Fruit fly (Drosophila melanogaster) whole organism, embryonic: Measurements from ENCODE around the gene CG14174.

ENCODE experiments used
- Aef1 ChIP-seq: fragments of 200-800 bp; sonication (Bioruptor generic); IDR thresholded peaks from 3 replicates; pipeline ENCODE4 v1.3.6; 2022; ENCODE audit warnings: missing biosample characterization, missing genetic modification characterization
- Blimp-1 ChIP-seq: fragments of 200-800 bp; sonication (Bioruptor generic); optimal IDR thresholded peaks from 3 replicates; lab custom pipeline; 2018; ENCODE audit warnings: missing biosample characterization, missing genetic modification characterization, mild to moderate bottlenecking, moderate library complexity, missing genetic modification reagents
- BtbVII ChIP-seq: fragments of 200-800 bp; sonication (Bioruptor generic); optimal IDR thresholded peaks from 3 replicates; lab custom pipeline; 2017; ENCODE audit warnings: missing biosample characterization, mild to moderate bottlenecking, missing genetic modification characterization
- CG10979 ChIP-seq: fragments of 200-800 bp; sonication (Bioruptor generic); optimal IDR thresholded peaks from 2 replicates; lab custom pipeline; 2018; ENCODE audit warnings: missing biosample characterization, mild to moderate bottlenecking, missing genetic modification characterization, moderate library complexity
- CG11504 ChIP-seq: fragments of 200-800 bp; sonication (Bioruptor generic); optimal IDR thresholded peaks from 3 replicates; lab custom pipeline; 2019; ENCODE audit warnings: missing biosample characterization, mild to moderate bottlenecking, missing genetic modification characterization, moderate library complexity
- CG11695 ChIP-seq: fragments of 200-800 bp; sonication (Bioruptor generic); IDR thresholded peaks from 3 replicates; pipeline ENCODE4 v1.3.6; 2022; ENCODE audit warnings: missing biosample characterization, missing genetic modification characterization
- CG12071 ChIP-seq: fragments of 200-800 bp; sonication (Bioruptor generic); optimal IDR thresholded peaks from 3 replicates; lab custom pipeline; 2018; ENCODE audit warnings: missing biosample characterization, mild to moderate bottlenecking, missing genetic modification characterization
- CG13775 ChIP-seq: fragments of 200-800 bp; sonication (Bioruptor generic); optimal IDR thresholded peaks from 3 replicates; lab custom pipeline; 2017; ENCODE audit warnings: missing biosample characterization, mild to moderate bottlenecking, missing genetic modification characterization
- CG14441 ChIP-seq: fragments of 200-800 bp; sonication (Bioruptor generic); IDR thresholded peaks from 2 replicates; pipeline ENCODE4 v1.3.6; 2022; ENCODE audit warnings: missing biosample characterization, missing genetic modification characterization
- CG14710 ChIP-seq: fragments of 200-800 bp; sonication (Bioruptor generic); optimal IDR thresholded peaks from 3 replicates; lab custom pipeline; 2019; ENCODE audit warnings: missing biosample characterization, mild to moderate bottlenecking, missing genetic modification characterization, moderate library complexity
- CG1603 ChIP-seq: fragments of 200-800 bp; sonication (Bioruptor generic); optimal IDR thresholded peaks from 2 replicates; lab custom pipeline; 2019; ENCODE audit warnings: missing biosample characterization, mild to moderate bottlenecking, missing genetic modification characterization, moderate library complexity
- CG17359 ChIP-seq: fragments of 200-800 bp; sonication (Bioruptor generic); optimal IDR thresholded peaks from 3 replicates; lab custom pipeline; 2018; ENCODE audit warnings: missing biosample characterization, mild to moderate bottlenecking, missing genetic modification characterization, moderate library complexity
- CG17361 ChIP-seq: fragments of 200-800 bp; sonication (Bioruptor generic); IDR thresholded peaks from 3 replicates; pipeline ENCODE4 v1.3.6; 2022; ENCODE audit warnings: missing biosample characterization, missing genetic modification characterization
- CG17568 ChIP-seq: fragments of 200-800 bp; sonication (Bioruptor generic); optimal IDR thresholded peaks from 2 replicates; lab custom pipeline; 2018; ENCODE audit warnings: missing biosample characterization, mild to moderate bottlenecking, missing genetic modification characterization, moderate library complexity
- CG17829 ChIP-seq: fragments of 200-800 bp; optimal IDR thresholded peaks from 2 replicates; lab custom pipeline; 2019; ENCODE audit warnings: missing biosample characterization, mild to moderate bottlenecking, missing genetic modification characterization, moderate library complexity
- CG18262 ChIP-seq: fragments of 200-800 bp; optimal IDR thresholded peaks from 3 replicates; lab custom pipeline; 2019; ENCODE audit warnings: missing biosample characterization, mild to moderate bottlenecking, missing genetic modification characterization, moderate library complexity
- CG2712 ChIP-seq: fragments of 200-800 bp; optimal IDR thresholded peaks from 3 replicates; lab custom pipeline; 2019; ENCODE audit warnings: missing biosample characterization, mild to moderate bottlenecking, missing genetic modification characterization, moderate library complexity
- CG31441 ChIP-seq: fragments of 200-800 bp; sonication (Bioruptor generic); IDR thresholded peaks from 2 replicates; pipeline ENCODE4 v1.3.6; 2022; ENCODE audit warnings: missing biosample characterization, missing genetic modification characterization
- CG3281 ChIP-seq: fragments of 200-800 bp; sonication (Bioruptor generic); optimal IDR thresholded peaks from 3 replicates; lab custom pipeline; 2017; ENCODE audit warnings: missing biosample characterization, mild to moderate bottlenecking, missing genetic modification characterization
- CG33557 ChIP-seq: fragments of 200-800 bp; sonication (Bioruptor generic); optimal IDR thresholded peaks from 2 replicates; lab custom pipeline; 2019; ENCODE audit warnings: missing biosample characterization, mild to moderate bottlenecking, missing genetic modification characterization, moderate library complexity
- CG4424 ChIP-seq: fragments of 200-800 bp; sonication (Bioruptor generic); optimal IDR thresholded peaks from 3 replicates; lab custom pipeline; 2016; ENCODE audit warnings: missing biosample characterization, missing genetic modification characterization
- CG4617 ChIP-seq: fragments of 200-800 bp; sonication (Bioruptor generic); optimal IDR thresholded peaks from 3 replicates; lab custom pipeline; 2016; ENCODE audit warnings: missing biosample characterization, missing genetic modification characterization, borderline replicate concordance
- CG7928 ChIP-seq: fragments of 200-800 bp; sonication (Bioruptor generic); optimal IDR thresholded peaks from 2 replicates; lab custom pipeline; 2017; ENCODE audit warnings: missing biosample characterization, mild to moderate bottlenecking, missing genetic modification characterization
- D19A ChIP-seq: fragments of 200-800 bp; optimal IDR thresholded peaks from 3 replicates; lab custom pipeline; 2019; ENCODE audit warnings: missing biosample characterization, mild to moderate bottlenecking, missing genetic modification characterization, moderate library complexity
- Dbx ChIP-seq: fragments of 200-800 bp; sonication (Bioruptor generic); IDR thresholded peaks from 3 replicates; pipeline ENCODE4 v1.3.6; 2022; ENCODE audit warnings: missing biosample characterization, missing genetic modification characterization
- Fer1 ChIP-seq: fragments of 200-800 bp; sonication (Bioruptor generic); optimal IDR thresholded peaks from 2 replicates; lab custom pipeline; 2017; ENCODE audit warnings: missing biosample characterization, mild to moderate bottlenecking, missing genetic modification characterization
- Gug ChIP-seq: fragments of 200-800 bp; sonication (Bioruptor generic); IDR thresholded peaks from 4 replicates; pipeline ENCODE4 v1.3.6; 2022; ENCODE audit warnings: missing biosample characterization, missing genetic modification characterization
- Mrtf ChIP-seq: fragments of 200-800 bp; sonication (Bioruptor generic); IDR thresholded peaks from 3 replicates; pipeline ENCODE4 v1.3.6; 2022; ENCODE audit warnings: missing biosample characterization, missing genetic modification characterization
- Side ChIP-seq: fragments of 200-800 bp; sonication (Bioruptor generic); optimal IDR thresholded peaks from 2 replicates; lab custom pipeline; 2016; ENCODE audit warnings: missing biosample characterization, missing genetic modification characterization
- Sox100B ChIP-seq: fragments of 200-800 bp; sonication (Bioruptor generic); optimal IDR thresholded peaks from 3 replicates; lab custom pipeline; 2018; ENCODE audit warnings: missing biosample characterization, mild to moderate bottlenecking, missing genetic modification characterization
- Sox102F ChIP-seq: fragments of 200-800 bp; sonication (Bioruptor generic); optimal IDR thresholded peaks from 2 replicates; lab custom pipeline; 2018; ENCODE audit warnings: missing biosample characterization, mild to moderate bottlenecking, missing genetic modification characterization, moderate library complexity
- Xrp1 ChIP-seq: fragments of 200-800 bp; sonication (Bioruptor generic); IDR thresholded peaks from 2 replicates; pipeline ENCODE4 v1.3.6; 2022; ENCODE audit warnings: missing biosample characterization, missing genetic modification characterization
- ac ChIP-seq: fragments of 200-800 bp; sonication (Bioruptor generic); optimal IDR thresholded peaks from 3 replicates; lab custom pipeline; 2017; ENCODE audit warnings: missing biosample characterization, mild to moderate bottlenecking, missing genetic modification characterization
- bsh ChIP-seq, 2 experiments: fragments of 200-800 bp; sonication (Bioruptor generic); optimal IDR thresholded peaks; 2 replicates each; lab custom pipeline; 2017 to 2018; ENCODE audit warnings: mild to moderate bottlenecking in 2 of 2, missing biosample characterization in 2 of 2, missing genetic modification characterization in 2 of 2, moderate library complexity in 1 of 2
- corto ChIP-seq: fragments of 200-800 bp; sonication (Bioruptor generic); optimal IDR thresholded peaks from 2 replicates; lab custom pipeline; 2016; ENCODE audit warnings: missing biosample characterization, mild to moderate bottlenecking, missing genetic modification characterization, moderate library complexity
- crc ChIP-seq: fragments of 200-800 bp; sonication (Bioruptor generic); optimal IDR thresholded peaks from 2 replicates; lab custom pipeline; 2016; ENCODE audit warnings: missing biosample characterization, missing genetic modification characterization
- fd96Cb ChIP-seq: fragments of 200-800 bp; sonication (Bioruptor generic); optimal IDR thresholded peaks from 2 replicates; lab custom pipeline; 2018; ENCODE audit warnings: missing biosample characterization, mild to moderate bottlenecking, missing genetic modification characterization, moderate library complexity
- gcm2 ChIP-seq: fragments of 200-800 bp; sonication (Bioruptor generic); optimal IDR thresholded peaks from 2 replicates; lab custom pipeline; 2016; ENCODE audit warnings: missing biosample characterization, missing genetic modification characterization
- lbe ChIP-seq: fragments of 200-800 bp; sonication (Bioruptor generic); optimal IDR thresholded peaks from 2 replicates; lab custom pipeline; 2016; ENCODE audit warnings: missing biosample characterization, mild to moderate bottlenecking, missing genetic modification characterization
- lola ChIP-seq, 3 experiments: fragments of >200 bp in 2 of 3; fragments of 200-800 bp in 1 of 3; sonication (Bioruptor generic) in 1 of 3; optimal IDR thresholded peaks; 2 replicates each; lab custom pipeline; 2017 to 2019; ENCODE audit warnings: missing biosample characterization in 3 of 3, missing genetic modification characterization in 3 of 3, mild to moderate bottlenecking in 1 of 3, moderate library complexity in 1 of 3
- nau ChIP-seq: fragments of 200-800 bp; sonication (Bioruptor generic); optimal IDR thresholded peaks from 3 replicates; lab custom pipeline; 2017; ENCODE audit warnings: missing biosample characterization, mild to moderate bottlenecking, missing genetic modification characterization, missing genetic modification reagents
- nom ChIP-seq: fragments of 200-800 bp; sonication (Bioruptor generic); optimal IDR thresholded peaks from 2 replicates; lab custom pipeline; 2017; ENCODE audit warnings: missing biosample characterization, missing genetic modification characterization, mild to moderate bottlenecking, moderate library complexity, missing genetic modification reagents
- peb ChIP-seq: fragments of 200-800 bp; sonication (Bioruptor generic); IDR thresholded peaks from 2 replicates; pipeline ENCODE4 v1.3.6; 2022; ENCODE audit warnings: missing biosample characterization, missing genetic modification characterization
- pfk ChIP-seq: fragments of 200-800 bp; sonication (Bioruptor generic); optimal IDR thresholded peaks from 2 replicates; lab custom pipeline; 2018; ENCODE audit warnings: missing biosample characterization, mild to moderate bottlenecking, missing genetic modification characterization, moderate library complexity
- row ChIP-seq: fragments of 200-800 bp; sonication (Bioruptor generic); IDR thresholded peaks from 3 replicates; pipeline ENCODE4 v1.3.6; 2022; ENCODE audit warnings: missing biosample characterization, missing genetic modification characterization
- sens ChIP-seq: fragments of 200-800 bp; sonication (Bioruptor generic); peaks from one replicate; lab custom pipeline; 2016; ENCODE audit warnings: missing biosample characterization, missing genetic modification characterization
- sob ChIP-seq: fragments of 200-800 bp; sonication (Bioruptor generic); IDR thresholded peaks from 2 replicates; pipeline ENCODE4 v1.3.6; 2022; ENCODE audit warnings: missing biosample characterization, missing genetic modification characterization
- ttk ChIP-seq: fragments of 200-800 bp; sonication (Bioruptor generic); IDR thresholded peaks from 2 replicates; pipeline ENCODE4 v2.1.2; 2022; ENCODE audit warnings: missing biosample characterization, missing genetic modification characterization
- unpg ChIP-seq: fragments of 200-800 bp; sonication (Bioruptor generic); optimal IDR thresholded peaks from 3 replicates; lab custom pipeline; 2018; ENCODE audit warnings: missing biosample characterization, mild to moderate bottlenecking, missing genetic modification characterization, moderate library complexity

Gene CG14174

DNA sequence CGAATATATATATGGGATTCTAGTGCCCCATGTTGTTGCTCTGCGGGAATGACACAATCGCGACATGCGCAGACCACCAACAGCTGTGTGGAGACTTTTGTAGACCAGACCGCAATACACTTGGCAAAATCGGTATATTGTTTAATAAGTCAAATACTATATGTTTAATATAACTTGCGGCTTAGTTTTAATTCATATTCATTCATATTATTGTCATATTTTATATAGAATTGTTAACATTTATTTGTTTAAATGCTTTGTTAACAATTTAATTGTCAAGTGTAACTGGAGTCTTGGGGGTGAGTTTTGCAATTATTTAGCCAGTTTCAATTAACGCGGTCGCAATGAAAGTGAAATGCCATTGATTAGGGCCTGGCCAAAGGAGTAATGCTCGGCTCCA, 20.5 kb downstream of the CG14174 start (continued):
- TF ChIP-seq gcm2 (GFP tag; lab: Kevin White, UChicago): no peak
- peak; percentile 3 for TF ChIP-seq nau (GFP tag; lab: Kevin White, UChicago)
- TF ChIP-seq sob (GFP tag; lab: Robert Waterston, UW): 0 out of 2 replicates have a peak, but pooled peaks have one; percentile 25
- no peak for TF ChIP-seq peb (GFP tag; lab: Robert Waterston, UW)
- TF ChIP-seq Dbx (GFP tag; lab: Robert Waterston, UW): peak; percentile 34; the same call in 1 of the 3 replicates
- TF ChIP-seq BtbVII: peak; percentile 5
- TF ChIP-seq unpg (GFP tag; lab: Kevin White, UChicago): peak; percentile 33
- no peak for TF ChIP-seq CG14441
- peak; percentile 20; the same call in 1 of the 2 replicates for TF ChIP-seq ttk (GFP tag; lab: Robert Waterston, UW)
- peak; percentile 29; the same call in 1 of the 3 replicates for TF ChIP-seq CG11695
- TF ChIP-seq CG1603: no peak
- peak; percentile 54; the same call in 1 of the 2 replicates for TF ChIP-seq CG31441 (GFP tag; lab: Robert Waterston, UW)
- peak; percentile 28 for TF ChIP-seq CG17359 (tag; lab: Kevin White, UChicago)
- TF ChIP-seq ac (GFP tag; lab: Kevin White, UChicago): no peak
- peak; percentile 8 for TF ChIP-seq Sox102F (GFP tag; lab: Kevin White, UChicago)
- peak; percentile 65 for TF ChIP-seq CG17361 (GFP tag; lab: Robert Waterston, UW)
- TF ChIP-seq crc (GFP tag; lab: Kevin White, UChicago): no peak
- TF ChIP-seq CG11504 (tag; lab: Kevin White, UChicago): peak; percentile 51
- peak; percentile 25 for TF ChIP-seq Fer1 (GFP tag; lab: Kevin White, UChicago)
- TF ChIP-seq CG17829: peak; percentile 40
- no peak for TF ChIP-seq CG13775 (GFP tag; lab: Kevin White, UChicago)
- peak; percentile 6 for TF ChIP-seq CG3281 (GFP tag; lab: Kevin White, UChicago)
- TF ChIP-seq CG7928 (GFP tag; lab: Kevin White, UChicago): no peak
- TF ChIP-seq Xrp1: peak; percentile 17; the same call in 1 of the 2 replicates
- peak; percentile 4 for TF ChIP-seq CG10979 (tag; lab: Kevin White, UChicago)
- peak; percentile 12 for TF ChIP-seq CG12071 (GFP tag; lab: Kevin White, UChicago)
- peak; percentile 20 for TF ChIP-seq Blimp-1 (GFP tag; lab: Kevin White, UChicago)

dm6 chr3L:9742342-9742741, 23.2 kb downstream of the CG14174 start:
- peak; percentile 55 for TF ChIP-seq CG18262
- TF ChIP-seq sens (GFP tag; lab: Kevin White, UChicago): peak; percentile 77
- peak; percentile 58 for TF ChIP-seq CG10979 (tag; lab: Kevin White, UChicago)
- TF ChIP-seq fd96Cb (tag; lab: Kevin White, UChicago): peak; percentile 6
- TF ChIP-seq bsh (GFP tag; optimal IDR thresholded peaks at IDR 0.05; lab: Kevin White, UChicago): peak in 1 of 2 experiments; percentile 48
- peak; percentile 27 for TF ChIP-seq Blimp-1 (GFP tag; lab: Kevin White, UChicago)
- peak; percentile 1 for TF ChIP-seq Sox100B
- peak; percentile 49 for TF ChIP-seq lbe (GFP tag; lab: Kevin White, UChicago)
- no peak for TF ChIP-seq Side (GFP tag; lab: Kevin White, UChicago)
- 0 out of 3 replicates have a peak, but pooled peaks have one; percentile 14 for TF ChIP-seq row (GFP tag; lab: Robert Waterston, UW)
- peak; percentile 9 for TF ChIP-seq CG4424 (GFP tag; lab: Kevin White, UChicago)
- TF ChIP-seq CG4617 (GFP tag; lab: Kevin White, UChicago): no peak
- TF ChIP-seq CG14710 (tag; lab: Kevin White, UChicago): peak; percentile 50
- no peak for TF ChIP-seq Aef1 (GFP tag; lab: Robert Waterston, UW)
- peak; percentile 33; the same call in 1 of the 2 replicates for TF ChIP-seq Xrp1
- peak; percentile 4 for TF ChIP-seq D19A
- peak in 1 of 3 experiments; percentile 27 for TF ChIP-seq lola (GFP tag; optimal IDR thresholded peaks at IDR 0.05; lab: Kevin White, UChicago)
- TF ChIP-seq CG17568 (GFP tag; lab: Kevin White, UChicago): no peak
- peak; percentile 40 for TF ChIP-seq CG2712 (tag; lab: Kevin White, UChicago)
- TF ChIP-seq corto (GFP tag; lab: Kevin White, UChicago): peak; percentile 28
- TF ChIP-seq CG33557 (GFP tag; lab: Kevin White, UChicago): peak; percentile 1
- no peak for TF ChIP-seq Gug (GFP tag; lab: Robert Waterston, UW)
- peak; percentile 45 for TF ChIP-seq nom (GFP tag; lab: Kevin White, UChicago)
- TF ChIP-seq Mrtf (GFP tag; lab: Robert Waterston, UW): no peak
- no peak for TF ChIP-seq pfk (GFP tag; lab: Kevin White, UChicago)
- TF ChIP-seq CG17829: peak; percentile 18
